Worm (Caenorhabditis elegans): ENCODE data around the gene F52C9.5.

ce11 chrIII:5269814-5270213 is 32.2 kb upstream of the F52C9.5 start, which contains the start of gene ZC395.4:
- no peak for TF ChIP-seq lin-13 (GFP tag; optimal IDR thresholded peaks at IDR 0.05)
- no peak for TF ChIP-seq ama-1 (optimal IDR thresholded peaks at IDR 0.05)
- TF ChIP-seq ceh-82 (tag; optimal IDR thresholded peaks at IDR 0.05), result no peak
- no peak for TF ChIP-seq elt-3 (tag; optimal IDR thresholded peaks at IDR 0.05)
- TF ChIP-seq mbf-1 (tag; optimal IDR thresholded peaks at IDR 0.05), result no peak
- TF ChIP-seq nhr-12 (tag; optimal IDR thresholded peaks at IDR 0.05), result no peak
- no peak for TF ChIP-seq F13H6.1 (tag; optimal IDR thresholded peaks at IDR 0.05)
- TF ChIP-seq ztf-4 (tag; optimal IDR thresholded peaks at IDR 0.05), result no peak
- TF ChIP-seq unc-39 (tag; optimal IDR thresholded peaks at IDR 0.05), result no peak
- TF ChIP-seq nhr-21 (tag; optimal IDR thresholded peaks at IDR 0.05), result no peak

All from whole organism, L2 larva.